Worm (Caenorhabditis elegans): Measurements from ENCODE around the gene srz-24.

- TF ChIP-seq hlh-17 (GFP tag; optimal IDR thresholded peaks at IDR 0.05; ENCODE audit: borderline replicate concordance) (no peak), lsy-2 (tag; optimal IDR thresholded peaks at IDR 0.05) (no peak), nhr-237 (tag; optimal IDR thresholded peaks at IDR 0.05) (no peak), unc-62 (GFP tag; optimal IDR thresholded peaks at IDR 0.05) (no peak), elt-2 (tag; optimal IDR thresholded peaks at IDR 0.05) (no peak), xbp-1 (tag; optimal IDR thresholded peaks at IDR 0.05) (no peak), ztf-11 (tag; optimal IDR thresholded peaks at IDR 0.05) (no peak), elt-3 (tag; optimal IDR thresholded peaks at IDR 0.05) (no peak), nhr-12 (tag; optimal IDR thresholded peaks at IDR 0.05) (no peak), egl-27 (tag; optimal IDR thresholded peaks at IDR 0.05) (no peak), unc-86 (tag; optimal IDR thresholded peaks at IDR 0.05) (no peak), dpl-1 (GFP tag; optimal IDR thresholded peaks at IDR 0.05) (no peak), pqm-1 (tag; optimal IDR thresholded peaks at IDR 0.05) (no peak)
These were observed 46.8 kb downstream of the srz-24 start, which contains the start of gene str-153 for ce11 chrIV:4934103-4934502.
